Fruit fly (Drosophila melanogaster) Kc167 (cell line): ENCODE measurements around the gene CG1208.

ENCODE experiments used
- Sin3A ChIP-seq: fragments of >200 bp; optimal IDR thresholded peaks from 2 replicates; lab custom pipeline; 2018; ENCODE audit warnings: missing external identifiers
- insv ChIP-seq: fragments of >200 bp; optimal IDR thresholded peaks from 3 replicates; lab custom pipeline; 2018; ENCODE audit warnings: missing external identifiers
- psq ChIP-seq: fragments of >200 bp; optimal IDR thresholded peaks from 2 replicates; lab custom pipeline; 2017; ENCODE audit warnings: missing external identifiers

dm6 chr3R:5836536-5836935, 5.1 kb downstream of the CG1208 start:
- TF ChIP-seq psq (lab: Kevin White, UChicago) (no peak), Sin3A (lab: Kevin White, UChicago) (no peak), insv (no peak)
